Fruit fly (Drosophila melanogaster): Measurements from ENCODE around the gene RpS13.
A peak's percentile ranks its signal among the peaks of the same experiment; 100 is the strongest.

The RpS13 gene

dm6 chr2L:8381508-8382036 is 17.1 kb upstream of the RpS13 start, which contains the start of gene AlaRS (continued):
- TF ChIP-seq pros (GFP tag; optimal IDR thresholded peaks at IDR 0.05) (no peak), CG12236 (GFP tag; optimal IDR thresholded peaks at IDR 0.05) (no peak), Nf-YC (tag; optimal IDR thresholded peaks at IDR 0.05) (peak; percentile 40), Six4 (GFP tag; optimal IDR thresholded peaks at IDR 0.05) (peak; percentile 18), jigr1 (GFP tag; IDR thresholded peaks at IDR 0.05) (no peak; the same call in 2 of the 3 replicates), Hmr (GFP tag; optimal IDR thresholded peaks at IDR 0.05) (peak; percentile 30), CG10654 (GFP tag; optimal IDR thresholded peaks at IDR 0.05) (peak; percentile 6), CG5245 (GFP tag; optimal IDR thresholded peaks at IDR 0.05) (no peak), Dp (GFP tag; optimal IDR thresholded peaks at IDR 0.05) (peak; percentile 24), Dip3 (GFP tag; optimal IDR thresholded peaks at IDR 0.05) (no peak), seq (GFP tag; IDR thresholded peaks at IDR 0.05) (no peak), unc-4 (GFP tag; IDR thresholded peaks at IDR 0.05; ENCODE audit: partially characterized antibody) (peak; percentile 72; the same call in 1 of the 2 replicates), Doc2 (GFP tag; IDR thresholded peaks at IDR 0.05) (no peak), rib (GFP tag; IDR thresholded peaks at IDR 0.05) (no peak), CG17385 (GFP tag; optimal IDR thresholded peaks at IDR 0.05) (peak; percentile 37), Fer1 (GFP tag; optimal IDR thresholded peaks at IDR 0.05) (peak; percentile 57), CG4730 (GFP tag; IDR thresholded peaks at IDR 0.05) (no peak), tgo (GFP tag; IDR thresholded peaks at IDR 0.05) (peak; percentile 13; the same call in 1 of the 3 replicates), CG4617 (GFP tag; optimal IDR thresholded peaks at IDR 0.05; ENCODE audit: borderline replicate concordance) (peak; percentile 47), pum (GFP tag; optimal IDR thresholded peaks at IDR 0.05) (peak; percentile 26), mirr (GFP tag; optimal IDR thresholded peaks at IDR 0.05) (no peak), CG7839 (tag; optimal IDR thresholded peaks at IDR 0.05) (peak; percentile 46), CG15073 (GFP tag; optimal IDR thresholded peaks at IDR 0.05) (no peak), CG1529 (GFP tag; optimal IDR thresholded peaks at IDR 0.05) (no peak), Sry-δ (GFP tag; optimal IDR thresholded peaks at IDR 0.05) (peak; percentile 71), Dad (GFP tag; optimal IDR thresholded peaks at IDR 0.05) (no peak), CG31224 (GFP tag; IDR thresholded peaks at IDR 0.05) (no peak), peb (GFP tag; IDR thresholded peaks at IDR 0.05) (no peak), Mad (GFP tag; optimal IDR thresholded peaks at IDR 0.05) (no peak), Tbp (GFP tag; optimal IDR thresholded peaks at IDR 0.05) (no peak), CG6272 (GFP tag; IDR thresholded peaks at IDR 0.05) (no peak), TFAM (GFP tag; optimal IDR thresholded peaks at IDR 0.05) (no peak), CG2678 (tag; optimal IDR thresholded peaks at IDR 0.05) (peak; percentile 50), E2f2 (GFP tag; IDR thresholded peaks at IDR 0.05) (peak; percentile 53; the same call in 1 of the 2 replicates), Sox100B (GFP tag; optimal IDR thresholded peaks at IDR 0.05) (peak; percentile 26), CG18619 (GFP tag; optimal IDR thresholded peaks at IDR 0.05) (no peak), YL-1 (GFP tag; optimal IDR thresholded peaks at IDR 0.05) (peak; percentile 83), CG9876 (GFP tag; optimal IDR thresholded peaks at IDR 0.05) (no peak), MBD-R2 (GFP tag; IDR thresholded peaks at IDR 0.05) (peak; percentile 72), tna (GFP tag; IDR thresholded peaks at IDR 0.05; ENCODE audit: partially characterized antibody) (no peak), lola (GFP tag; optimal IDR thresholded peaks at IDR 0.05) (peak in 1 of 3 experiments; percentile 29), CG16813 (GFP tag; IDR thresholded peaks at IDR 0.05; ENCODE audit: partially characterized antibody) (peak; percentile 42; the same call in 1 of the 3 replicates), cwo (GFP tag; optimal IDR thresholded peaks at IDR 0.05) (peak; percentile 44), slbo (GFP tag; IDR thresholded peaks at IDR 0.05) (peak; percentile 37; the same call in 1 of the 2 replicates), CG1647 (GFP tag; optimal IDR thresholded peaks at IDR 0.05) (no peak), Kr (GFP tag; optimal IDR thresholded peaks at IDR 0.05) (no peak), CG13123 (GFP tag; optimal IDR thresholded peaks at IDR 0.05) (no peak), lmd (GFP tag; IDR thresholded peaks at IDR 0.05) (0 out of 2 replicates have a peak, but pooled peaks have one; percentile 14), bigmax (GFP tag; optimal IDR thresholded peaks at IDR 0.05) (peak; percentile 68), crc (GFP tag; optimal IDR thresholded peaks at IDR 0.05) (no peak)

Measured in whole organism, embryonic.